Worm (Caenorhabditis elegans): ENCODE data around the gene cct-5.

Gene cct-5

ce11 chrIII:4504934-4505484, 2.9 kb downstream of the cct-5 start:
- peak; percentile 45 for TF ChIP-seq blmp-1 (tag; optimal IDR thresholded peaks at IDR 0.05)
- TF ChIP-seq lin-14 (GFP tag; optimal IDR thresholded peaks at IDR 0.05), result peak; percentile 25
- TF ChIP-seq ceh-82 (tag; optimal IDR thresholded peaks at IDR 0.05), result no peak
- no peak for TF ChIP-seq fkh-10 (GFP tag; optimal IDR thresholded peaks at IDR 0.05)
- TF ChIP-seq ama-1 (optimal IDR thresholded peaks at IDR 0.05), result no peak
- TF ChIP-seq nhr-85 (tag), result peak; percentile 89
- TF ChIP-seq ztf-4 (tag; optimal IDR thresholded peaks at IDR 0.05), result peak; percentile 10
- TF ChIP-seq nhr-20 (tag; optimal IDR thresholded peaks at IDR 0.05), result no peak
- peak; percentile 31 for TF ChIP-seq snu-23 (GFP tag; optimal IDR thresholded peaks at IDR 0.05)
- no peak for TF ChIP-seq efl-1 (optimal IDR thresholded peaks at IDR 0.05)
- peak in 1 of 2 experiments; percentile 76 for TF ChIP-seq efl-1 (GFP tag; optimal IDR thresholded peaks at IDR 0.05 in 1 of 2)
- no peak for TF ChIP-seq vab-15 (tag; optimal IDR thresholded peaks at IDR 0.05)
- peak; percentile 12; the same call in 1 of the 2 replicates for TF ChIP-seq grh-1 (GFP tag; IDR thresholded peaks at IDR 0.05)
- no peak for TF ChIP-seq ceh-8 (GFP tag; optimal IDR thresholded peaks at IDR 0.05)
- TF ChIP-seq mab-9 (GFP tag; IDR thresholded peaks at IDR 0.05), result no peak
- no peak for TF ChIP-seq xbp-1 (tag; optimal IDR thresholded peaks at IDR 0.05)
- TF ChIP-seq lin-35 (GFP tag; optimal IDR thresholded peaks at IDR 0.05), result peak in 1 of 2 experiments; percentile 18
- TF ChIP-seq mdl-1 (tag; optimal IDR thresholded peaks at IDR 0.05), result peak in 1 of 2 experiments; percentile 7

- no peak for TF ChIP-seq lin-39 (tag; optimal IDR thresholded peaks at IDR 0.05)
- no peak for TF ChIP-seq nhr-84 (tag; optimal IDR thresholded peaks at IDR 0.05)
- no peak for TF ChIP-seq mef-2 (tag; optimal IDR thresholded peaks at IDR 0.05)
- peak; percentile 49 for TF ChIP-seq mep-1 (tag; optimal IDR thresholded peaks at IDR 0.05)
- TF ChIP-seq snpc-4 (tag; optimal IDR thresholded peaks at IDR 0.05), result no peak
- no peak for TF ChIP-seq C04F5.9 (tag; optimal IDR thresholded peaks at IDR 0.05)
- peak; percentile 71 for TF ChIP-seq nhr-71 (tag; optimal IDR thresholded peaks at IDR 0.05)
- TF ChIP-seq elt-2 (tag; optimal IDR thresholded peaks at IDR 0.05), result no peak
- TF ChIP-seq lir-3 (tag; optimal IDR thresholded peaks at IDR 0.05; ENCODE audit: poor library complexity), result no peak
- TF ChIP-seq sup-37 (GFP tag; optimal IDR thresholded peaks at IDR 0.05), result no peak
- no peak for TF ChIP-seq ztf-4 (tag; optimal IDR thresholded peaks at IDR 0.05)
- peak; percentile 86 for TF ChIP-seq lin-14 (GFP tag; optimal IDR thresholded peaks at IDR 0.05)
- no peak for TF ChIP-seq unc-98 (GFP tag; IDR thresholded peaks at IDR 0.05)
- no peak for TF ChIP-seq sptf-1 (tag; optimal IDR thresholded peaks at IDR 0.05)
- no peak for TF ChIP-seq ceh-63 (GFP tag; optimal IDR thresholded peaks at IDR 0.05)
- no peak for TF ChIP-seq aha-1 (tag; optimal IDR thresholded peaks at IDR 0.05)
- TF ChIP-seq ets-5 (GFP tag; IDR thresholded peaks at IDR 0.05), result no peak
- TF ChIP-seq lin-35 (GFP tag; optimal IDR thresholded peaks at IDR 0.05), result peak in 1 of 2 experiments; percentile 51
- peak; percentile 32 for TF ChIP-seq aly-2 (tag; optimal IDR thresholded peaks at IDR 0.05)
- TF ChIP-seq fkh-8 (tag; optimal IDR thresholded peaks at IDR 0.05), result peak; percentile 88
- peak; percentile 60 for TF ChIP-seq nhr-47 (tag; optimal IDR thresholded peaks at IDR 0.05)
- TF ChIP-seq fkh-10 (GFP tag; optimal IDR thresholded peaks at IDR 0.05), result peak; percentile 54
- TF ChIP-seq hlh-17 (GFP tag; optimal IDR thresholded peaks at IDR 0.05; ENCODE audit: borderline replicate concordance), result no peak
- TF ChIP-seq pag-3 (tag; optimal IDR thresholded peaks at IDR 0.05; ENCODE audit: borderline replicate concordance, insufficient read depth), result no peak
- no peak for TF ChIP-seq jun-1 (tag; optimal IDR thresholded peaks at IDR 0.05)
- no peak for TF ChIP-seq unc-130 (tag; optimal IDR thresholded peaks at IDR 0.05)
- no peak for TF ChIP-seq hpl-2 (GFP tag; optimal IDR thresholded peaks at IDR 0.05)
- TF ChIP-seq dpl-1 (GFP tag; optimal IDR thresholded peaks at IDR 0.05), result peak; percentile 14 to 28 (median 24)
- TF ChIP-seq skn-1 (tag; optimal IDR thresholded peaks at IDR 0.05), result peak; percentile 74
- no peak for TF ChIP-seq efl-3 (GFP tag; optimal IDR thresholded peaks at IDR 0.05)
- no peak for TF ChIP-seq nhr-90 (tag; optimal IDR thresholded peaks at IDR 0.05; ENCODE audit: poor library complexity)
- no peak for TF ChIP-seq Y116A8C.19 (tag; optimal IDR thresholded peaks at IDR 0.05; ENCODE audit: borderline replicate concordance)
- TF ChIP-seq unc-30 (tag; optimal IDR thresholded peaks at IDR 0.05), result no peak
- peak; percentile 8 for TF ChIP-seq unc-86 (tag; optimal IDR thresholded peaks at IDR 0.05)
- no peak for TF ChIP-seq sox-4 (tag; optimal IDR thresholded peaks at IDR 0.05)
- no peak for TF ChIP-seq blmp-1 (tag; optimal IDR thresholded peaks at IDR 0.05)
- peak; percentile 29 for TF ChIP-seq nhr-237 (tag; optimal IDR thresholded peaks at IDR 0.05)
- TF ChIP-seq elt-3 (tag; optimal IDR thresholded peaks at IDR 0.05), result no peak
- TF ChIP-seq ceh-82 (tag; optimal IDR thresholded peaks at IDR 0.05), result peak; percentile 5 to 70 (median 33)
Measured at ce11 chrIII:4504358-4504757, 3.6 kb downstream of the cct-5 start.

All from whole organism, L1 larva.